Worm (Caenorhabditis elegans) whole organism, L4 larva: ENCODE data around the gene F22E5.11.

ENCODE experiments used
- F49E8.2 ChIP-seq: sonication (generic microtip); optimal IDR thresholded peaks from 2 replicates; lab custom pipeline; 2016; ENCODE audit warnings: missing compliant biosample characterization, mild to moderate bottlenecking, missing genetic modification characterization, borderline replicate concordance
- daf-12 ChIP-seq: fragments of 150-350 bp; optimal IDR thresholded peaks from 2 replicates; lab custom pipeline; 2014; ENCODE audit warnings: missing biosample characterization, missing genetic modification reagents, missing genetic modification characterization
- egl-43 ChIP-seq: fragments of 200-800 bp; sonication (Bioruptor generic); IDR thresholded peaks from 2 replicates; pipeline ENCODE4 v1.3.6; 2022; ENCODE audit warnings: missing genetic modification reagents, missing genetic modification characterization, missing compliant biosample characterization
- fkh-10 ChIP-seq: fragments of 150-350 bp; optimal IDR thresholded peaks from 2 replicates; lab custom pipeline; 2014; ENCODE audit warnings: missing biosample characterization, missing genetic modification reagents, missing genetic modification characterization
- fos-1 ChIP-seq: fragments of 150-350 bp; optimal IDR thresholded peaks from 2 replicates; lab custom pipeline; 2014; ENCODE audit warnings: missing biosample characterization, missing genetic modification characterization
- hif-1 ChIP-seq, 2 experiments: sonication (generic microtip); optimal IDR thresholded peaks; 2 replicates each; lab custom pipeline; 2016 to 2017; ENCODE audit warnings: missing compliant biosample characterization in 2 of 2, missing genetic modification characterization in 2 of 2, missing genetic modification reagents in 2 of 2, missing genotype in 2 of 2, mild to moderate bottlenecking in 1 of 2
- jun-1 ChIP-seq: fragments of 150-350 bp; optimal IDR thresholded peaks from 2 replicates; lab custom pipeline; 2014; ENCODE audit warnings: missing biosample characterization, missing genetic modification reagents, missing genetic modification characterization
- lsy-2 ChIP-seq, 2 experiments: fragments of 150-350 bp in 1 of 2; sonication (generic microtip) in 1 of 2; optimal IDR thresholded peaks; 2 replicates each; lab custom pipeline; 2014 to 2017; ENCODE audit warnings: missing biosample characterization in 2 of 2, missing genetic modification characterization in 2 of 2
- pqm-1 ChIP-seq: sonication (generic microtip); optimal IDR thresholded peaks from 2 replicates; lab custom pipeline; 2017; ENCODE audit warnings: missing biosample characterization, missing genetic modification characterization
- skn-1 ChIP-seq: fragments of 150-350 bp; optimal IDR thresholded peaks from 2 replicates; lab custom pipeline; 2014; ENCODE audit warnings: missing biosample characterization, missing genetic modification characterization
- unc-130 ChIP-seq: sonication (generic microtip); optimal IDR thresholded peaks from 2 replicates; lab custom pipeline; 2016; ENCODE audit warnings: missing genetic modification reagents, missing genetic modification characterization, missing compliant biosample characterization
- zfp-2 ChIP-seq: sonication (generic microtip); optimal IDR thresholded peaks from 2 replicates; lab custom pipeline; 2016; ENCODE audit warnings: mild to moderate bottlenecking, missing genetic modification characterization, missing compliant biosample characterization
- ztf-11 ChIP-seq: fragments of 150-350 bp; optimal IDR thresholded peaks from 2 replicates; lab custom pipeline; 2014; ENCODE audit warnings: missing biosample characterization, missing genetic modification characterization

- TF ChIP-seq lsy-2 (tag; optimal IDR thresholded peaks at IDR 0.05; lab: Kevin White, UChicago) (no peak), jun-1 (tag; lab: Kevin White, UChicago) (no peak), ztf-11 (tag; lab: Kevin White, UChicago) (no peak), unc-130 (GFP tag; lab: Kevin White, UChicago) (no peak), pqm-1 (tag; lab: Kevin White, UChicago) (no peak), daf-12 (tag; lab: Kevin White, UChicago) (no peak), hif-1 (tag; optimal IDR thresholded peaks at IDR 0.05; lab: Kevin White, UChicago) (no peak), skn-1 (tag; lab: Kevin White, UChicago) (no peak), fkh-10 (GFP tag; lab: Kevin White, UChicago) (no peak), fos-1 (tag; lab: Kevin White, UChicago) (no peak), zfp-2 (tag; lab: Kevin White, UChicago) (no peak), egl-43 (no peak), F49E8.2 (tag; lab: Kevin White, UChicago) (no peak)
Measured at ce11 chrII:2629270-2629669, 15.1 kb downstream of the F22E5.11 start, which contains the start of gene sri-37.
